Worm (Caenorhabditis elegans): Measurements from ENCODE around the gene ceh-39.
A peak's percentile ranks its signal among the peaks of the same experiment; 100 is the strongest.

ceh-39 gene

DNA sequence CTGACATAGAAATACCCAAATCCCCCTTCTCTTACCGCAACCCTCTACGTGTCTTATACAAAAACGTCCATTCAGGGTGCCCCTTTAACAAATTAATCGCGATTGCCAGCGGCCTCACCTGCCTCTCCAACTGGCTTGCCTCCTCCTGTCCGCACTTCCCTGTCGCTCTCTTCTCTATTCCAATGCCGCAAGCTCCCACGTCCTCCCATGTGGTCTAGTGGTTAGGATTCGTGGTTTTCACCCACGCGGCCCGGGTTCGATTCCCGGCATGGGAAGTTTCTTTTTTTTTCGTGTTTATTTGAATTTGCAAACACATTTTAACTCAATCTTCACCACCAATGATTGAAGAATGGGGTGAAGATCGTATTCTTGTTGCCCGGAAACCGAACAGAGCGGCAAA, 2.6 kb upstream of the ceh-39 start:
- TF ChIP-seq flt-1 (GFP tag; IDR thresholded peaks at IDR 0.05) (peak; percentile 94), klf-2 (GFP tag; conservative IDR thresholded peaks at IDR 0.05) (peak; percentile 79; the same call in 1 of the 2 replicates), cog-1 (tag; optimal IDR thresholded peaks at IDR 0.05) (peak; percentile 61), ref-1 (GFP tag; conservative IDR thresholded peaks at IDR 0.05) (peak; percentile 78), ztf-29 (GFP tag; IDR thresholded peaks at IDR 0.05) (peak; percentile 88), T22C8.4 (GFP tag; IDR thresholded peaks at IDR 0.05) (peak; percentile 76), med-1 (GFP tag; optimal IDR thresholded peaks at IDR 0.05; ENCODE audit: insufficient read depth) (peak; percentile 69), tab-1 (GFP tag; IDR thresholded peaks at IDR 0.05) (peak; percentile 92), ztf-23 (GFP tag; IDR thresholded peaks at IDR 0.05) (peak; percentile 90)

DNA sequence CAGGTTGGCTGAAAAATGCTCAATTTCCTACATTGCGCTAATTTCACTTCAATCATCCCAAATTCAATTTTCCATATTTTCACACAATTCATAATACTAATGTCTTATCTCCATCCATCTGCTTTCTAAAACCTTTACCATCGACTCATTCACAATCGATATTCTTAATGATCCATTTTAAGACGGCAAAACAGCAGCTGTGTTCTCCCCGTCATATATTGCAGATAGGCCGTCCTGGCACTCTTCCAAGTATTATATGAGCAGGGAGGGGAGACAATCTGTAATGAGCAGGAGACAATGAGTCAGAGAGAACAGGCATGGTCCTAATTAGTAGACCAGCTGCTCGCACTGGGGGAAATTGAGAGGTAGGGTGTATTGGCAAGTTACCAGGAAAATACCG, 1.8 kb upstream of the ceh-39 start:
- no peak for TF ChIP-seq ztf-29 (GFP tag; IDR thresholded peaks at IDR 0.05)
- TF ChIP-seq ztf-23 (GFP tag; IDR thresholded peaks at IDR 0.05): no peak
- no peak for TF ChIP-seq cog-1 (tag; optimal IDR thresholded peaks at IDR 0.05)
- TF ChIP-seq flt-1 (GFP tag; IDR thresholded peaks at IDR 0.05): no peak
- no peak for TF ChIP-seq ref-1 (GFP tag; conservative IDR thresholded peaks at IDR 0.05)
- TF ChIP-seq T22C8.4 (GFP tag; IDR thresholded peaks at IDR 0.05): no peak
- TF ChIP-seq klf-2 (GFP tag; conservative IDR thresholded peaks at IDR 0.05): no peak
- no peak for TF ChIP-seq tab-1 (GFP tag; IDR thresholded peaks at IDR 0.05)
- no peak for TF ChIP-seq med-1 (GFP tag; optimal IDR thresholded peaks at IDR 0.05; ENCODE audit: insufficient read depth)

DNA sequence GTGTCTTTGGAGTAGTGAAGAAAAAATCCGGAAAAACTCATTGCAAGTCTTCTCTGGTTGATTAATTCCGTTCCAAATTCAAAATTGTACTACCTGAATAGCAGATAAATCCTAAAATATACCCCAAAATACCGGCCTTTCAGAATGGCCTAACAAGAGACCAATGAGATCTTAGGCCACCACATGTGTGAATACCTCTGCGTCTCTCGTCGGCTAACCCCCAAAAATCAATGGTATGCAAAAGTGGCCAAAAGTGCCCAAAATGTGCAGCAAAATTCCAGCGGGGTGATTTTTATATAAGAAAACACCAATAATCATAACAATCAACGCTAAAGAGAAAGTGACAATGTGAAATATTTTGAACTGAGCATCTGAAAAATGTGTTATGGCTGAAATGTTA, 2.4 kb downstream of the ceh-39 start, which contains the start of gene T26C11.9:
Gene T26C11.9, minus strand, starts transcription at position 254 of the 400 bp plus-strand sequence.
- TF ChIP-seq T22C8.4 (GFP tag; IDR thresholded peaks at IDR 0.05) (peak; percentile 39; the same call in 1 of the 2 replicates), flt-1 (GFP tag; IDR thresholded peaks at IDR 0.05) (no peak)

DNA sequence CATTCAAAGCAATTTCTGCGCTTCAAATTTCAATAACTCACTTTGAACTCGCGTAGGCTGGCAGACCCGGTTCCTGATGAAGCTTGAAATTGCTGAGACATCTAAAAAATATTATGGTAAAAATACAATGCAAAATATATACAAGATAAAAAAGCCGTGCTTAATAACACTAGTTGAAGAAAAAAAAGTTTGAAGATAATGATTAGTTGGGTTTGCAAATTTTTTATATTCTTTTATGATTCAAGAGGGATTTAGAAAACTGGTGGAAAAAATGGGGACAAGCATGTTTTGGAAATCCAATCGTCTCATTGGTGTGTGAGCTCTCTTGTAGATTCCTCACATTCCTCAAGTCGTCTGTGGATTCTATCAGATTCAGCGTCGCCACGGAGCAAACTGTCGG, 3.3 kb downstream of the ceh-39 start, which contains the start of gene ceh-21:
Gene ceh-21, minus strand, starts transcription at position 101 of the 400 bp plus-strand sequence.
- no peak for TF ChIP-seq flt-1 (GFP tag; IDR thresholded peaks at IDR 0.05)
- TF ChIP-seq ztf-29 (GFP tag; IDR thresholded peaks at IDR 0.05): no peak
- TF ChIP-seq ztf-23 (GFP tag; IDR thresholded peaks at IDR 0.05): no peak
- no peak for TF ChIP-seq cog-1 (tag; optimal IDR thresholded peaks at IDR 0.05)
- no peak for TF ChIP-seq med-1 (GFP tag; optimal IDR thresholded peaks at IDR 0.05; ENCODE audit: insufficient read depth)
- no peak for TF ChIP-seq tab-1 (GFP tag; IDR thresholded peaks at IDR 0.05)
- TF ChIP-seq ref-1 (GFP tag; conservative IDR thresholded peaks at IDR 0.05): no peak
- no peak for TF ChIP-seq T22C8.4 (GFP tag; IDR thresholded peaks at IDR 0.05)
- TF ChIP-seq klf-2 (GFP tag; conservative IDR thresholded peaks at IDR 0.05): no peak

DNA sequence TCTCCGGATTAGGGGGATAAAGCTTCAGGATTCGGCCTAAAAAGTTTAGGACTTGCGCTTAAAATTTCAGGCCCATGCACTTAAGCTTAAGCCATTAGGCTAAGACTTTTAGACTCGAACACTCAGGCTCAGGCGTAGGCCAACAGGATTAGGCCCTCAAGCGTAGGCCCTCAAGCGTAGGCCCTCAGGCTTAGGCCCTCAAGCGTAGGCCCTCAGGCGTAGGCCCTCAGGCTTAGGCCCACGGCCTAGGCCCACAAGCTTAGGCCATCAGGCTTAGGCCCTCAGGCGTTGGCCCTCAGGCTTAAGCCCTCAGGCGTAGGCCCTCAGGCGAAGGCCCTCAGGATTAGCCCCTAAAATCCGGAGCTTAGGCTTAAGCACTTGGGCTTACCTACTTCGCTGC, 5.4 kb downstream of the ceh-39 start:
- TF ChIP-seq ztf-23 (GFP tag; IDR thresholded peaks at IDR 0.05): no peak
- no peak for TF ChIP-seq flt-1 (GFP tag; IDR thresholded peaks at IDR 0.05)
- TF ChIP-seq tab-1 (GFP tag; IDR thresholded peaks at IDR 0.05): no peak
- TF ChIP-seq ref-1 (GFP tag; conservative IDR thresholded peaks at IDR 0.05): no peak
- TF ChIP-seq med-1 (GFP tag; optimal IDR thresholded peaks at IDR 0.05; ENCODE audit: insufficient read depth): no peak

DNA sequence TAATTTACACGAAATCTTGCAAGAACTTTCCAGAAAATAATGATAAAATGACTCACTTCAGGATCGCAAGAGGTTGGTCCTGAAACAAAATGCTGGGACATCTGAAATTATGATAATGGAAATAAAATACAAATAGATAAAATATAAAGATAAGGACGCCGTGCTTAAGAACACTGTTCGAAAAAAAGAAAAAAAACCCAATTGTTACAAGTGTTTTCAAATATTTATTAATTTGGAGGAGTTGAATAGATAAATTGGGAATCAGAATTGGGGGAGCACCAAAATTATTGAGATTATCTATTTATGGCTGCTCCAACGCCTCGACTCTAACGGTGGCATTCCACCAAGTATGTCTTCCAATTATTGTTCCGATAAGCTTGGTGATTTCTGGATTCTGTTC, 7.4 kb downstream of the ceh-39 start, which contains the start of gene ceh-41:
Gene ceh-41, minus strand, starts transcription at position 101 of the 400 bp plus-strand sequence.
- TF ChIP-seq tab-1 (GFP tag; IDR thresholded peaks at IDR 0.05) (no peak), klf-2 (GFP tag; conservative IDR thresholded peaks at IDR 0.05) (no peak), flt-1 (GFP tag; IDR thresholded peaks at IDR 0.05) (no peak), T22C8.4 (GFP tag; IDR thresholded peaks at IDR 0.05) (no peak), ztf-29 (GFP tag; IDR thresholded peaks at IDR 0.05) (no peak)

DNA sequence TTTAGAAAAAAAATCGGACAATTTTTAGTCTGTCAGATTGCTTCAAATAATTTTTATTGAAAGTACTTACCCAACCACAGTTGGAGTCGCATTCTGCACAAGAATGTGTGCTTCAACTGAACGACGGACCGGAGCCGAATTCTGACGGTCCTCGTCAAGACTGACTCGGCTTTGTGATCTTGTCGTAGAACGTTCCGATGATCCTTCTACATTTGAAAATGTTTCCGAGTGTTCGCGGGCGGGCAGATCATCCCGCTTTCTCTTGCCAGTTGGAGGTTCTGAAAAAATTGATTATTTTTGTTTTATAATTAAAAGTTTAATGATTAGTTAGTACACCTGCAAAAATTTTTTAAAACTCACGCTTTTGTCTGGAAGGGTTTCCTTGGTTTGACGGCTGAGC, 8.3 kb downstream of the ceh-39 start:
- no peak for TF ChIP-seq flt-1 (GFP tag; IDR thresholded peaks at IDR 0.05)
- no peak for TF ChIP-seq med-1 (GFP tag; optimal IDR thresholded peaks at IDR 0.05; ENCODE audit: insufficient read depth)
- TF ChIP-seq ztf-29 (GFP tag; IDR thresholded peaks at IDR 0.05): no peak
- TF ChIP-seq ref-1 (GFP tag; conservative IDR thresholded peaks at IDR 0.05): no peak
- no peak for TF ChIP-seq tab-1 (GFP tag; IDR thresholded peaks at IDR 0.05)
- no peak for TF ChIP-seq klf-2 (GFP tag; conservative IDR thresholded peaks at IDR 0.05)
- no peak for TF ChIP-seq T22C8.4 (GFP tag; IDR thresholded peaks at IDR 0.05)
- TF ChIP-seq cog-1 (tag; optimal IDR thresholded peaks at IDR 0.05): no peak
- no peak for TF ChIP-seq ztf-23 (GFP tag; IDR thresholded peaks at IDR 0.05)

DNA sequence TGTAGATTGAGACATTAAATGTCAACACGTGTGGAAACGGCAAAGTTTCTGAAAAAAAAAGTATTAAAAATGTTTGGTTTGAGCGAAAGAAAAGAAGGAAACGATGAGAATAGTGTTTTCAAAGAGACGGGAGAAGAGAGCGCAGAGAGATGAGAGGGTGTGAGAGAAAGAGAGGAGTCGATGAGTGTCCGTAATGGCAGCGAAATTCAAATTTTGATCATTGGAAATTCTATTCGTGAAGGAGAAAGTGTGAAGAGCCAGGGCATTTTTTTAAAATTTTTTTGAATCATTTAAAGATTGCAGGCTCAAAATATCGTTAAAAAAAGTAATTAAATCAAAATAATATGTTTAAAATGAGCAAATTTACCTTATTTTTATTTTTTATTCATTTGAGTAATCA, 10.5 kb downstream of the ceh-39 start, which contains the start of gene T26C11.4:
Gene T26C11.4, minus strand, starts transcription at position 54 of the 400 bp plus-strand sequence.
- no peak for TF ChIP-seq med-1 (GFP tag; optimal IDR thresholded peaks at IDR 0.05; ENCODE audit: insufficient read depth)
- no peak for TF ChIP-seq ztf-29 (GFP tag; IDR thresholded peaks at IDR 0.05)
- TF ChIP-seq T22C8.4 (GFP tag; IDR thresholded peaks at IDR 0.05): no peak
- no peak for TF ChIP-seq flt-1 (GFP tag; IDR thresholded peaks at IDR 0.05)
- TF ChIP-seq ztf-23 (GFP tag; IDR thresholded peaks at IDR 0.05): no peak
- TF ChIP-seq cog-1 (tag; optimal IDR thresholded peaks at IDR 0.05): no peak
- no peak for TF ChIP-seq tab-1 (GFP tag; IDR thresholded peaks at IDR 0.05)
- TF ChIP-seq ref-1 (GFP tag; conservative IDR thresholded peaks at IDR 0.05): no peak
- TF ChIP-seq klf-2 (GFP tag; conservative IDR thresholded peaks at IDR 0.05): no peak

DNA sequence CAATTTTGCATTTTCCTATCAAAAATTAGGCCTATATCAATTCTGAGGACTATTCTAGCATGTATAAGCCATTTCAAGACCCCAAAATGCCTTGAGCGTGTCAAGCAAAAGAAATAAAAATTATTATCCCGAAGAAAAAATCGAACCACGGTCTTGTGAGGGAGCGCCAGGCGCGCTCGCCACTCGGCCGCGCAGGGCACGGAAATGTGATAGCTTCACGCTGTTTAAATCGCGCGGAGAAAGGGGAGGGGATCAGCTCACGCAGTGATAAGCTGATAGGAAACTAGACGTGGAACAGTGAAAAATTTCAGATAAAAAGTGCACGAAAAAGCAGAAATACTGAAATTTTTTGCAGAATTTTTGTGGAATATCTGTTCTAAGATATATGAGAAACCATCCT, 18.3 kb downstream of the ceh-39 start:
- TF ChIP-seq ref-1 (GFP tag; conservative IDR thresholded peaks at IDR 0.05): peak; percentile 29; the same call in 1 of the 2 replicates
- TF ChIP-seq med-1 (GFP tag; optimal IDR thresholded peaks at IDR 0.05; ENCODE audit: insufficient read depth): peak; percentile 7
- peak; percentile 84 for TF ChIP-seq tab-1 (GFP tag; IDR thresholded peaks at IDR 0.05)
- TF ChIP-seq klf-2 (GFP tag; conservative IDR thresholded peaks at IDR 0.05): peak; percentile 66
- peak; percentile 87 for TF ChIP-seq ztf-23 (GFP tag; IDR thresholded peaks at IDR 0.05)
- peak; percentile 88 for TF ChIP-seq flt-1 (GFP tag; IDR thresholded peaks at IDR 0.05)
- TF ChIP-seq ztf-29 (GFP tag; IDR thresholded peaks at IDR 0.05): peak; percentile 60
- TF ChIP-seq cog-1 (tag; optimal IDR thresholded peaks at IDR 0.05): peak; percentile 3
- peak; percentile 67; the same call in 1 of the 2 replicates for TF ChIP-seq T22C8.4 (GFP tag; IDR thresholded peaks at IDR 0.05)

DNA sequence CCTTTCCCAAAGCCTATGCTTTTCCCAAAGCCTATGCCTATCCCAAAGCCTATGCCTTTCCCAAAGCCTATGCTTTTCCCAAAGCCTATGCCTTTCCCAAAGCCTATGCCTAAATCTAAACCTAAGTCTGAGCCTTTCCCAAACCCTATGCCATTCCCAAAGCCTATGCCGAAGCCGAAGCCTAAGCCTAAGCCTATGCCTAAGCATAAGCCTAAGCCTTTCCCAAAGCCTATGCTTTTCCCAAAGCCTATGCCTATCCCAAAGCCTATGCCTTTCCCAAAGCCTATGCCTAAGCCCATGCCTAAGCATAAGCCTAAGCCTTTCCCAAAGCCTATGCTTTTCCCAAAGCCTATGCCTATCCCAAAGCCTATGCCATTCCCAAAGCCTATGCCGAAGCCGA, 19.3 kb downstream of the ceh-39 start:
- peak; percentile 60; the same call in 1 of the 2 replicates for TF ChIP-seq ztf-29 (GFP tag; IDR thresholded peaks at IDR 0.05)
- peak; percentile 56; the same call in 1 of the 2 replicates for TF ChIP-seq flt-1 (GFP tag; IDR thresholded peaks at IDR 0.05)

Data from whole organism, midembryonic.